Worm (Caenorhabditis elegans) whole organism, L2 larva: ENCODE results near the gene sre-3.

Experiments used
- ZK546.5 ChIP-seq: sonication (generic microtip); optimal IDR thresholded peaks from 2 replicates; lab custom pipeline; 2017; ENCODE audit warnings: missing biosample characterization, missing genetic modification characterization
- ceh-82 ChIP-seq: fragments of 150-350 bp; optimal IDR thresholded peaks from 2 replicates; lab custom pipeline; 2014; ENCODE audit warnings: missing biosample characterization, missing genetic modification characterization
- lin-39 ChIP-seq: fragments of 150-350 bp; optimal IDR thresholded peaks from 2 replicates; lab custom pipeline; 2014; ENCODE audit warnings: missing biosample characterization, missing genetic modification reagents, missing genetic modification characterization
- nhr-11 ChIP-seq: fragments of 150-350 bp; optimal IDR thresholded peaks from 2 replicates; lab custom pipeline; 2014; ENCODE audit warnings: missing biosample characterization, missing genetic modification characterization
- nhr-237 ChIP-seq: fragments of 150-350 bp; optimal IDR thresholded peaks from 2 replicates; lab custom pipeline; 2014; ENCODE audit warnings: missing biosample characterization, missing genetic modification characterization

ce11 chrII:7342884-7343283 lies 42.7 kb upstream of the sre-3 start:
- TF ChIP-seq ZK546.5 (tag; lab: Kevin White, UChicago) = no peak
- TF ChIP-seq lin-39 = no peak
- no peak for TF ChIP-seq nhr-237 (tag; lab: Kevin White, UChicago)
- no peak for TF ChIP-seq nhr-11
- TF ChIP-seq ceh-82 = no peak
